Worm (Caenorhabditis elegans) whole organism, midembryonic: ENCODE measurements around the gene R13A1.3.

Experiments used
- cog-1 ChIP-seq: sonication (generic microtip); optimal IDR thresholded peaks from 2 replicates; lab custom pipeline; 2016; ENCODE audit warnings: missing genetic modification characterization, missing compliant biosample characterization
- flt-1 ChIP-seq: fragments of 200-800 bp; sonication (Bioruptor generic); IDR thresholded peaks from 2 replicates; pipeline ENCODE4 v1.3.6; 2022; ENCODE audit warnings: missing genetic modification characterization, missing compliant biosample characterization
- klf-2 ChIP-seq: fragments of 200-800 bp; sonication (Bioruptor generic); conservative IDR thresholded peaks from 2 replicates; pipeline ENCODE4 v1.3.6; 2022; ENCODE audit warnings: missing genetic modification reagents, missing genetic modification characterization, missing compliant biosample characterization
- med-1 ChIP-seq: sonication (generic microtip); optimal IDR thresholded peaks from 2 replicates; lab custom pipeline; 2017; ENCODE audit warnings: missing genetic modification characterization, mild to moderate bottlenecking, missing compliant biosample characterization, antibody characterized with exemption, missing genetic modification reagents; ENCODE audit not compliant: insufficient read depth
- tab-1 ChIP-seq: fragments of 200-800 bp; sonication (Bioruptor generic); IDR thresholded peaks from 2 replicates; pipeline ENCODE4 v1.3.6; 2022; ENCODE audit warnings: missing genetic modification characterization, missing compliant biosample characterization
- ztf-23 ChIP-seq: fragments of 200-800 bp; sonication (Bioruptor generic); IDR thresholded peaks from 2 replicates; pipeline ENCODE4 v1.3.6; 2022; ENCODE audit warnings: missing genetic modification reagents, missing genetic modification characterization, missing compliant biosample characterization
- ztf-29 ChIP-seq: fragments of 200-800 bp; sonication (Bioruptor generic); IDR thresholded peaks from 2 replicates; pipeline ENCODE4 v1.3.6; 2022; ENCODE audit warnings: missing genetic modification reagents, missing genetic modification characterization, missing compliant biosample characterization

- no peak for TF ChIP-seq cog-1 (tag; lab: Kevin White, UChicago)
- no peak for TF ChIP-seq ztf-29 (GFP tag; lab: Robert Waterston, UW)
- no peak for TF ChIP-seq med-1
- no peak for TF ChIP-seq klf-2 (GFP tag; lab: Robert Waterston, UW)
- no peak for TF ChIP-seq tab-1 (GFP tag; lab: Robert Waterston, UW)
- TF ChIP-seq flt-1: no peak
- TF ChIP-seq ztf-23 (GFP tag; lab: Robert Waterston, UW): no peak
Observed at ce11 chrIV:7196853-7197252, 6.9 kb upstream of the R13A1.3 start, which contains the start of gene unc-8.
